Worm (Caenorhabditis elegans) whole organism, L4 larva: ENCODE data around the gene clec-29.

Experiments used
- R02D3.7 ChIP-seq: fragments of 150-350 bp; sonication (generic microtip); optimal IDR thresholded peaks from 3 replicates; lab custom pipeline; 2014; ENCODE audit warnings: missing biosample characterization, missing genetic modification characterization
- ceh-28 ChIP-seq: fragments of 150-350 bp; optimal IDR thresholded peaks from 2 replicates; lab custom pipeline; 2014; ENCODE audit warnings: missing biosample characterization, missing genetic modification reagents, missing genetic modification characterization
- fkh-10 ChIP-seq: fragments of 150-350 bp; optimal IDR thresholded peaks from 2 replicates; lab custom pipeline; 2014; ENCODE audit warnings: missing biosample characterization, missing genetic modification reagents, missing genetic modification characterization
- lim-7 ChIP-seq: fragments of 200-800 bp; sonication (Bioruptor generic); IDR thresholded peaks from 2 replicates; pipeline ENCODE4 v1.3.6; 2022; ENCODE audit warnings: missing genetic modification characterization, missing compliant biosample characterization
- lin-1 ChIP-seq: fragments of 200-800 bp; sonication (Bioruptor generic); IDR thresholded peaks from 2 replicates; pipeline ENCODE4 v1.3.6; 2022; ENCODE audit warnings: missing genetic modification reagents, missing genetic modification characterization, missing compliant biosample characterization
- lin-13 ChIP-seq: fragments of 150-350 bp; optimal IDR thresholded peaks from 2 replicates; lab custom pipeline; 2014; ENCODE audit warnings: missing biosample characterization, missing genetic modification reagents, missing genetic modification characterization
- lir-3 ChIP-seq: sonication (generic microtip); optimal IDR thresholded peaks from 2 replicates; lab custom pipeline; 2016; ENCODE audit warnings: mild to moderate bottlenecking, missing genetic modification characterization, missing compliant biosample characterization
- snpc-4 ChIP-seq: fragments of 150-350 bp; optimal IDR thresholded peaks from 2 replicates; lab custom pipeline; 2014; ENCODE audit warnings: missing biosample characterization, missing genetic modification characterization
- tag-97 ChIP-seq: fragments of 200-800 bp; sonication (Bioruptor generic); IDR thresholded peaks from 2 replicates; pipeline ENCODE4 v1.3.6; 2022; ENCODE audit warnings: missing genetic modification characterization, missing compliant biosample characterization
- unc-62 ChIP-seq, 3 experiments: fragments of 150-350 bp in 1 of 3; sonication (generic microtip); optimal IDR thresholded peaks in 2 of 3; peaks in 1 of 3; 1 replicate in 1 of 3; 2 replicates in 2 of 3; lab custom pipeline; 2014 to 2017; ENCODE audit warnings: missing biosample characterization in 3 of 3, missing genetic modification characterization in 3 of 3, missing genetic modification reagents in 3 of 3, missing genotype in 1 of 3

- TF ChIP-seq lir-3 (no peak), tag-97 (GFP tag; lab: Robert Waterston, UW) (no peak), unc-62 (GFP tag; optimal IDR thresholded peaks at IDR 0.05 in 1 of 2; lab: Kevin White, UChicago) (no peak), unc-62 (tag; optimal IDR thresholded peaks at IDR 0.05; lab: Kevin White, UChicago) (no peak), R02D3.7 (tag; lab: Kevin White, UChicago) (no peak), snpc-4 (no peak), fkh-10 (GFP tag; lab: Kevin White, UChicago) (no peak), lin-1 (GFP tag; lab: Robert Waterston, UW) (no peak), lim-7 (no peak), lin-13 (no peak), ceh-28 (tag; lab: Kevin White, UChicago) (no peak)
Measured at ce11 chrV:16695499-16695898, 43.5 kb downstream of the clec-29 start.
